Worm (Caenorhabditis elegans): ENCODE results near the gene snr-5.

Gene snr-5

ce11 chrIII:7838907-7839642, 22.8 kb upstream of the snr-5 start, which contains the start of gene ceh-23:
Gene ceh-23, plus strand, starts transcription at chrIII:7839592.
- TF ChIP-seq grh-1 (GFP tag; IDR thresholded peaks at IDR 0.05) (no peak), nhr-11 (tag; optimal IDR thresholded peaks at IDR 0.05) (peak; percentile 29), C04F5.9 (tag; optimal IDR thresholded peaks at IDR 0.05) (no peak), nhr-47 (tag; optimal IDR thresholded peaks at IDR 0.05) (peak; percentile 57), pax-3 (tag; optimal IDR thresholded peaks at IDR 0.05) (peak; percentile 76), dsc-1 (tag; optimal IDR thresholded peaks at IDR 0.05) (peak; percentile 96), nhr-71 (tag; optimal IDR thresholded peaks at IDR 0.05) (peak; percentile 38), fkh-8 (tag; optimal IDR thresholded peaks at IDR 0.05) (peak; percentile 61), unc-30 (tag; optimal IDR thresholded peaks at IDR 0.05) (no peak), fkh-4 (tag; optimal IDR thresholded peaks at IDR 0.05; ENCODE audit: borderline replicate concordance) (no peak), elt-3 (tag; optimal IDR thresholded peaks at IDR 0.05) (no peak), sox-4 (tag; optimal IDR thresholded peaks at IDR 0.05) (peak; percentile 14), nhr-77 (tag; optimal IDR thresholded peaks at IDR 0.05) (no peak), nhr-20 (tag; optimal IDR thresholded peaks at IDR 0.05) (peak; percentile 16), nhr-28 (tag; optimal IDR thresholded peaks at IDR 0.05) (no peak), egl-13 (tag; optimal IDR thresholded peaks at IDR 0.05) (peak; percentile 38), ceh-8 (GFP tag; optimal IDR thresholded peaks at IDR 0.05) (peak; percentile 43), lsy-2 (tag; optimal IDR thresholded peaks at IDR 0.05) (peak in 1 of 2 experiments; percentile 2)

- TF ChIP-seq C04F5.9 (tag; optimal IDR thresholded peaks at IDR 0.05) = no peak
- TF ChIP-seq fkh-8 (tag; optimal IDR thresholded peaks at IDR 0.05) = no peak
- TF ChIP-seq alr-1 (tag; optimal IDR thresholded peaks at IDR 0.05; ENCODE audit: borderline replicate concordance) = no peak
- no peak for TF ChIP-seq nhr-28 (tag; optimal IDR thresholded peaks at IDR 0.05)
Observed at ce11 chrIII:7843536-7843935, 18.3 kb upstream of the snr-5 start, which contains the start of gene ZK652.8. Gene ZK652.8, minus strand, starts transcription at chrIII:7843636.

ce11 chrIII:7848173-7848572, 13.7 kb upstream of the snr-5 start:
- peak; percentile 23 for TF ChIP-seq nhr-71 (tag; optimal IDR thresholded peaks at IDR 0.05)
- TF ChIP-seq lir-3 (tag; optimal IDR thresholded peaks at IDR 0.05; ENCODE audit: poor library complexity) = no peak
- TF ChIP-seq dpl-1 (GFP tag; optimal IDR thresholded peaks at IDR 0.05) = no peak
- TF ChIP-seq lin-14 (GFP tag; optimal IDR thresholded peaks at IDR 0.05) = peak; percentile 74
- no peak for TF ChIP-seq tbx-2 (tag; optimal IDR thresholded peaks at IDR 0.05)
- peak in 1 of 2 experiments; percentile 24 for TF ChIP-seq efl-1 (optimal IDR thresholded peaks at IDR 0.05)
- peak in 1 of 2 experiments; percentile 75 for TF ChIP-seq efl-1 (GFP tag; optimal IDR thresholded peaks at IDR 0.05 in 1 of 2)
- peak; percentile 2 to 38 for TF ChIP-seq lsy-2 (tag; optimal IDR thresholded peaks at IDR 0.05)
- TF ChIP-seq nhr-76 (tag; optimal IDR thresholded peaks at IDR 0.05) = no peak
- no peak for TF ChIP-seq pax-3 (tag; optimal IDR thresholded peaks at IDR 0.05)
- no peak for TF ChIP-seq lin-13 (GFP tag; optimal IDR thresholded peaks at IDR 0.05)
- no peak for TF ChIP-seq C16A3.4 (tag; optimal IDR thresholded peaks at IDR 0.05)
- peak; percentile 41 for TF ChIP-seq rnt-1 (tag; optimal IDR thresholded peaks at IDR 0.05)
- TF ChIP-seq mab-9 (GFP tag; IDR thresholded peaks at IDR 0.05) = no peak

- peak; percentile 98 for TF ChIP-seq hpl-2 (GFP tag; optimal IDR thresholded peaks at IDR 0.05)
- TF ChIP-seq nhr-20 (tag; optimal IDR thresholded peaks at IDR 0.05) = peak; percentile 100
- TF ChIP-seq ztf-11 (tag; optimal IDR thresholded peaks at IDR 0.05) = peak in 1 of 2 experiments; percentile 99
- TF ChIP-seq nhr-90 (tag; optimal IDR thresholded peaks at IDR 0.05; ENCODE audit: poor library complexity) = peak; percentile 100
- TF ChIP-seq lir-3 (tag; optimal IDR thresholded peaks at IDR 0.05; ENCODE audit: poor library complexity) = peak; percentile 98
- TF ChIP-seq F16B12.6 (tag; optimal IDR thresholded peaks at IDR 0.05) = peak; percentile 89
- peak; percentile 98 for TF ChIP-seq nhr-11 (tag; optimal IDR thresholded peaks at IDR 0.05)
- TF ChIP-seq nhr-76 (tag; optimal IDR thresholded peaks at IDR 0.05) = peak; percentile 85
- peak; percentile 100 for TF ChIP-seq nhr-77 (tag; optimal IDR thresholded peaks at IDR 0.05)
- peak; percentile 100 for TF ChIP-seq mab-9 (GFP tag; IDR thresholded peaks at IDR 0.05)
- peak; percentile 99 for TF ChIP-seq irx-1 (tag; optimal IDR thresholded peaks at IDR 0.05)
- TF ChIP-seq lin-13 (GFP tag; optimal IDR thresholded peaks at IDR 0.05) = peak; percentile 100
- peak; percentile 53 for TF ChIP-seq pag-3 (tag; optimal IDR thresholded peaks at IDR 0.05; ENCODE audit: borderline replicate concordance, insufficient read depth)
- peak; percentile 98 for TF ChIP-seq fos-1 (tag; optimal IDR thresholded peaks at IDR 0.05)
- TF ChIP-seq mdl-1 (tag; optimal IDR thresholded peaks at IDR 0.05) = peak; percentile 3 to 98
- TF ChIP-seq unc-30 (tag; optimal IDR thresholded peaks at IDR 0.05) = peak; percentile 66
- peak; percentile 89; the same call in 1 of the 2 replicates for TF ChIP-seq unc-98 (GFP tag; IDR thresholded peaks at IDR 0.05)
- TF ChIP-seq efl-1 (optimal IDR thresholded peaks at IDR 0.05) = peak; percentile 99 to 100
- TF ChIP-seq efl-1 (GFP tag; optimal IDR thresholded peaks at IDR 0.05 in 1 of 2) = peak; percentile 100
- TF ChIP-seq sup-37 (GFP tag; optimal IDR thresholded peaks at IDR 0.05) = peak; percentile 99
- TF ChIP-seq hlh-4 (tag; optimal IDR thresholded peaks at IDR 0.05) = peak; percentile 77
- peak; percentile 99 for TF ChIP-seq pax-3 (tag; optimal IDR thresholded peaks at IDR 0.05)
Observed at ce11 chrIII:7854494-7855184, 7.2 kb upstream of the snr-5 start, which contains the start of gene rpl-35. Gene rpl-35, plus strand, starts transcription at chrIII:7855134.

Data from whole organism, L1 larva.